Worm (Caenorhabditis elegans) whole organism, early embryonic: ENCODE data around the gene F58B4.2.

Source experiments
- B0310.2 ChIP-seq: sonication (generic microtip); optimal IDR thresholded peaks from 2 replicates; lab custom pipeline; 2016; ENCODE audit warnings: mild to moderate bottlenecking, missing genetic modification characterization, missing compliant biosample characterization
- F13C5.2 ChIP-seq: sonication (generic microtip); optimal IDR thresholded peaks from 2 replicates; lab custom pipeline; 2017; ENCODE audit warnings: mild to moderate bottlenecking, missing genetic modification characterization, inconsistent platforms, missing compliant biosample characterization
- aly-1 ChIP-seq: sonication (generic microtip); optimal IDR thresholded peaks from 2 replicates; lab custom pipeline; 2016; ENCODE audit warnings: missing genetic modification characterization, missing compliant biosample characterization
- ama-1 ChIP-seq: fragments of 150-350 bp; optimal IDR thresholded peaks from 2 replicates; lab custom pipeline; 2014
- ceh-13 ChIP-seq: fragments of 200-800 bp; sonication (Bioruptor generic); optimal IDR thresholded peaks from 2 replicates; lab custom pipeline; 2018; ENCODE audit warnings: mild to moderate bottlenecking, missing genetic modification characterization, missing compliant biosample characterization
- ceh-36 ChIP-seq: sonication (generic microtip); optimal IDR thresholded peaks from 2 replicates; lab custom pipeline; 2016; ENCODE audit warnings: missing genetic modification characterization, inconsistent platforms, missing compliant biosample characterization
- ets-7 ChIP-seq: sonication (generic microtip); optimal IDR thresholded peaks from 2 replicates; lab custom pipeline; 2016; ENCODE audit warnings: missing genotype, missing genetic modification characterization, missing compliant biosample characterization
- flt-1 ChIP-seq: fragments of 200-800 bp; sonication (Bioruptor generic); IDR thresholded peaks from 2 replicates; pipeline ENCODE4 v1.3.6; 2022; ENCODE audit warnings: missing genetic modification characterization, missing compliant biosample characterization
- hmbx-1 ChIP-seq: sonication (generic microtip); optimal IDR thresholded peaks from 2 replicates; lab custom pipeline; 2016; ENCODE audit warnings: mild to moderate bottlenecking, missing genetic modification characterization, missing compliant biosample characterization
- hmg-4 ChIP-seq: fragments of 200-800 bp; sonication (Bioruptor generic); optimal IDR thresholded peaks from 2 replicates; lab custom pipeline; 2018; ENCODE audit warnings: mild to moderate bottlenecking, missing genetic modification characterization, missing compliant biosample characterization
- hnd-1 ChIP-seq: sonication (generic microtip); optimal IDR thresholded peaks from 2 replicates; lab custom pipeline; 2016; ENCODE audit warnings: missing genetic modification characterization, missing compliant biosample characterization
- pes-1 ChIP-seq: fragments of 200-800 bp; sonication (Bioruptor generic); IDR thresholded peaks from 2 replicates; pipeline ENCODE4 v1.3.6; 2022; ENCODE audit warnings: missing genetic modification reagents, missing genetic modification characterization, missing compliant biosample characterization
- scrt-1 ChIP-seq: fragments of 200-800 bp; sonication (Bioruptor generic); IDR thresholded peaks from 2 replicates; pipeline ENCODE4 v1.3.6; 2022; ENCODE audit warnings: missing genetic modification characterization, missing compliant biosample characterization
- sea-1 ChIP-seq: fragments of 200-800 bp; sonication (Bioruptor generic); conservative IDR thresholded peaks from 2 replicates; pipeline ENCODE4 v1.3.6; 2022; ENCODE audit warnings: missing genetic modification characterization, missing compliant biosample characterization
- tbx-11 ChIP-seq: fragments of 200-800 bp; sonication (Bioruptor generic); IDR thresholded peaks from 2 replicates; pipeline ENCODE4 v1.3.6; 2022; ENCODE audit warnings: missing genetic modification characterization, missing compliant biosample characterization
- tbx-37 ChIP-seq: fragments of 200-800 bp; sonication (Bioruptor generic); conservative IDR thresholded peaks from 2 replicates; pipeline ENCODE4 v1.3.6; 2022; ENCODE audit warnings: missing genetic modification reagents, missing genetic modification characterization, missing compliant biosample characterization
- tra-4 ChIP-seq: sonication (generic microtip); optimal IDR thresholded peaks from 2 replicates; lab custom pipeline; 2017; ENCODE audit warnings: missing genetic modification characterization, missing compliant biosample characterization

F58B4.2 gene

DNA sequence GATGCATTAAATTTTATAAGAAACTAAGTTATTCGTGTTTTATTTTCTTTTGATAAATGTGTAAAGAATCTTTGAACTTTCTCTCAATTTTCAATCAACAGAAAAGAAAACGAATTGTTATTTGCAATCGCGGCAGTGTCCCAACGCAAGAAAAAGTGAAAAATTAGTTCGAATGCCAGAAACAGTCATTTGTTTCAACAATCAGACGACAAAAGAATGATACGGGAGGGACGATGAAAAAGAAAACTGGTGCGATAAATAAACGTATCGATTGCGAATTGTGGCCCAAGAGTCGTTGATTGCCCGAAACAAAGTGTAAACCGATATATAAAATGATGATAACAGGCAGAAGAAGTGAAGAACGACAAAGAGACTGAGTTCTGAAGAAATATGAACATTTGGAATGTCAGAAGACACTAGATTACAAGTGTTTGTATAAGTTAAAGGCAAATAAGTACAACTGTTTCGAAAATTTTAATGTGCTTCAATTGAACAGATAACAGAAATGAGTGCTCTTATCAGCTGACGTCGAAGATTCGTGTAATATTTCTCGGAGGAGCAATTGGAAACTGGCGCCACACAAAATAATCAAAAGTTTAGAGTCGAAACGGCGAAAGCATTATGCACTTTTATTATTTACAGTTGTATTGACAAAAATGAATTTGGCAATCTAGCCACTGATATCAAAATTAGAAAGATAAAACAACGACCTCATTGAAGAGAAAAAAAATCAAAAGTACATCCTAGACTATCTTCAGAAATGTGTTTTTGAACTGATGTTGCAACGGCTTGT is 40.3 kb downstream of the F58B4.2 start:
- TF ChIP-seq scrt-1 (GFP tag; lab: Robert Waterston, UW), result no peak
- no peak for TF ChIP-seq ets-7 (tag; lab: Kevin White, UChicago)
- TF ChIP-seq hmbx-1, result no peak
- no peak for TF ChIP-seq tbx-37
- TF ChIP-seq ceh-13 (GFP tag; lab: Kevin White, UChicago), result no peak
- no peak for TF ChIP-seq tra-4

DNA sequence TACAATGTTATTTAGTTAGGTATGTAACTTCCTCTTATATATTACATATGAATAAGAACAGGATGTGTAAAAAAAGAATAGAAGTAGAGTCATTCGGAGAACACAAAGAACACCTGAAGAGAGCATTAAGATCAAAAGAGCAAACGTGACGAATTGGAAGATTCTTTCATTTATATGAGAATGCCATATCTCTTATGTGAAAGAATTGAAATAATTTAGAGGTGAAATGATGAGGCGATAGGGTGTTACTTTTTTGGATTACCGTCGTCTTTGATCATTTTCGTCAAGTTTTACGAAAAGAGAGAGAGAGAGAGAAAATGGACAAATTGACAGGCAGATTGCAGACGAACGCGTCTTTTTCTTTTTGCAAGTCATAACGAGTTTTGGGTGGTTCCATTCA is 41.8 kb downstream of the F58B4.2 start:
- TF ChIP-seq aly-1 (tag; lab: Kevin White, UChicago) (no peak), ets-7 (tag; lab: Kevin White, UChicago) (no peak), sea-1 (GFP tag; lab: Robert Waterston, UW) (no peak), pes-1 (no peak), hmbx-1 (no peak), ama-1 (lab: Kevin White, UChicago) (no peak), tbx-37 (no peak), tbx-11 (no peak), F13C5.2 (tag; lab: Kevin White, UChicago) (no peak), B0310.2 (no peak), flt-1 (GFP tag; lab: Robert Waterston, UW) (no peak), ceh-36 (tag; lab: Kevin White, UChicago) (no peak), tra-4 (no peak), hnd-1 (tag; lab: Kevin White, UChicago) (no peak), scrt-1 (GFP tag; lab: Robert Waterston, UW) (no peak), ceh-13 (GFP tag; lab: Kevin White, UChicago) (no peak), hmg-4 (GFP tag; lab: Kevin White, UChicago) (no peak)

DNA sequence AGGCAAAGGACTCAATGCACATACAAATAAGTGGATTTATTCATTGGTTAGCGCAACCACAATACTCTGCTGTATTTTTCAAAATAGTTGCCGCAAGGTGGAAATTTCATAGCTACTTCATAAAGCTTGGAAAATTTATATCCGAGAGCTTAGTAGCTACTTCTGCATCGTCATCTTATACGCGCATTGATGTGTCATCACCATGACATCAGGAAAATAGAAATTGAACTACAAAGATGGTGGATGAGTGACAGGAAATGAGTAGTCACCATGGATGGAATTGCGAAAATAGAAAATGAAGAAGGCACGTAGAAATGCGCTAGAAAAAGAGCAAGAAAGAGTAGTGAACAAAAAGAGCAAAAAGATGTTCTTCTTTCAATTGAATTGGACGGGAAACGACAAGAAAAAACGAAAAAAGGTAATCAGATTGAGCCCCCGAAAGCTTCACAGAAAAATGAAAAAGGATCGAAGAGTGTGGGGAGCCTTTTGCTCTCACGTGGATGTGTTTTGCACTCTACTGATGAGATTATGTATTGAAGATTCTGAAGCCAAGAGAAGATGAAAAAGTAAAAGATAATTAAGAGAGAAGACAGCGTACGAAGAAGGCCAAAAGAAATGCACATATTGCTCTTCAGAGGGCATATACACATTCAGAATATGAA is 43.2 kb downstream of the F58B4.2 start:
- TF ChIP-seq B0310.2, result no peak
- no peak for TF ChIP-seq F13C5.2 (tag; lab: Kevin White, UChicago)
- no peak for TF ChIP-seq hnd-1 (tag; lab: Kevin White, UChicago)
- no peak for TF ChIP-seq ceh-36 (tag; lab: Kevin White, UChicago)
- TF ChIP-seq tbx-11, result no peak
- no peak for TF ChIP-seq pes-1
- no peak for TF ChIP-seq ets-7 (tag; lab: Kevin White, UChicago)
- no peak for TF ChIP-seq sea-1 (GFP tag; lab: Robert Waterston, UW)
- no peak for TF ChIP-seq ceh-13 (GFP tag; lab: Kevin White, UChicago)
- no peak for TF ChIP-seq aly-1 (tag; lab: Kevin White, UChicago)
- no peak for TF ChIP-seq ama-1 (lab: Kevin White, UChicago)
- no peak for TF ChIP-seq tra-4
- no peak for TF ChIP-seq flt-1 (GFP tag; lab: Robert Waterston, UW)
- TF ChIP-seq hmg-4 (GFP tag; lab: Kevin White, UChicago), result no peak
- no peak for TF ChIP-seq hmbx-1
- no peak for TF ChIP-seq scrt-1 (GFP tag; lab: Robert Waterston, UW)
- no peak for TF ChIP-seq tbx-37

DNA sequence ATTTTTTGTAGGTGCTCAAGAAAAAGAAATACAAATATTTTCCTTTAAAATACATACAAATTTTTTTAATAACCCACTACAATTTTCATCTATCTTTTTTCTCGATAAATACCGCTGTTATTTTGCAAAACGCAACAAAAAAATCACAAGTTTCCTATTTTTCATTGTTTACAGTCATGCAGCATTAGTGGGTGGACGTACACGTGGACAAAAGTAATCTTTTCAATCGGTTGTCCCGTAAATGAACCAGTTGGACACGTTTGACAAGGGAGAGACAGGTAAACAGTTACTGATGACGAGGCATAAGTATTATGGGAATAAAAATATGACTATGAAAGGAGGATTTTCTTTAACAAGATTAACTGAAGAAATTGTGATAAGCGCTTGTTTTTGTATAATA is 45.1 kb downstream of the F58B4.2 start:
- TF ChIP-seq ceh-13 (GFP tag; lab: Kevin White, UChicago) (no peak), hmg-4 (GFP tag; lab: Kevin White, UChicago) (no peak), pes-1 (no peak), aly-1 (tag; lab: Kevin White, UChicago) (no peak), tra-4 (no peak), scrt-1 (GFP tag; lab: Robert Waterston, UW) (no peak), hmbx-1 (no peak), hnd-1 (tag; lab: Kevin White, UChicago) (no peak), ceh-36 (tag; lab: Kevin White, UChicago) (no peak), flt-1 (GFP tag; lab: Robert Waterston, UW) (no peak), sea-1 (GFP tag; lab: Robert Waterston, UW) (no peak), tbx-11 (no peak)

DNA sequence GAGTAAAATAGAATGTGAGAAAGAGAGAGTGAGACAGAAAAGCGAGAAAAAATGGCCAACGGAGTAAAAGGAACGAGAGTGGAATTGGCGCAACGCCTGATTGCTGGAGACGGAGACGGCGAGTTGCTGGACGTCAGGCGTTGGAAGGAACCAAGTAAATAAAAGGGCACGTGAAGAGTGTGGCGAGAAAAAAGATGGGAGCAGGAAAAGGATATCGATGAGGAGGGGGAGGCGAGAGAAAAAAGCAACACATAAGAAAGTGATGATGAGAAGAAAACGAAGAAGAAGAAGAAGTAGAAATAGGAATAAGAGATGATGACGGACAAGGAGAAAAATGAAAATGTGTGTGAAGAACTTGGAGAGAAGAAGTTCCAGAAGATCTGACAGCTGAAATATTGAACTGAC is 46.8 kb downstream of the F58B4.2 start:
- no peak for TF ChIP-seq flt-1 (GFP tag; lab: Robert Waterston, UW)
- no peak for TF ChIP-seq tra-4
- no peak for TF ChIP-seq F13C5.2 (tag; lab: Kevin White, UChicago)
- TF ChIP-seq pes-1, result no peak
- TF ChIP-seq ceh-13 (GFP tag; lab: Kevin White, UChicago), result no peak
- no peak for TF ChIP-seq tbx-11
- TF ChIP-seq B0310.2, result no peak
- no peak for TF ChIP-seq scrt-1 (GFP tag; lab: Robert Waterston, UW)
- TF ChIP-seq ets-7 (tag; lab: Kevin White, UChicago), result no peak
- TF ChIP-seq aly-1 (tag; lab: Kevin White, UChicago), result no peak
- no peak for TF ChIP-seq hmg-4 (GFP tag; lab: Kevin White, UChicago)

DNA sequence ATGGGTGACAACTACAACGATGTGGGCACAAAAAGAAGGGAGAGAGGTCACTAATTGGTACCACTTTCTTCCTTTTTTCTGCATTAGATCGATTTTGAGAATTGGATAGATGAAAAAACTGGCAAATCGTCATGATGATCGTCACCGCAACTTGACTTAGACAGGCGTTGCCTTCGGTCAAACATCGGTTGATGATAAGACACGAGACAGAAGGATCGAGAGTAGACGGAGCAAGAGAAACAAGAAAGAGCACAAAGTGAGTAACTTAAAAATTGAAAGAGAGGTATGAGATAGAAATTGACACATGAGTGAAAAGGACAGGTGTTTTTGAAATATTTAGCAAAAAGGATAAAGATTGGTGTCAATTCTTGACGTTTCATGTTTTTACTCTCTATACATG is 48.2 kb downstream of the F58B4.2 start:
- TF ChIP-seq scrt-1 (GFP tag; lab: Robert Waterston, UW), result no peak
- TF ChIP-seq hnd-1 (tag; lab: Kevin White, UChicago), result no peak
- TF ChIP-seq B0310.2, result no peak
- no peak for TF ChIP-seq sea-1 (GFP tag; lab: Robert Waterston, UW)
- TF ChIP-seq ama-1 (lab: Kevin White, UChicago), result no peak
- no peak for TF ChIP-seq ceh-36 (tag; lab: Kevin White, UChicago)
- TF ChIP-seq tbx-37, result no peak
